Worm (Caenorhabditis elegans) whole organism, young adult: ENCODE results near the gene elt-4.

Source experiments
- Y67H2A.10 ChIP-seq: fragments of 200-800 bp; sonication (Bioruptor generic); conservative IDR thresholded peaks from 2 replicates; pipeline ENCODE4 v1.3.6; 2022; ENCODE audit warnings: missing genetic modification reagents, missing genetic modification characterization, missing compliant biosample characterization
- cebp-2 ChIP-seq: fragments of 200-800 bp; sonication (Bioruptor generic); IDR thresholded peaks from 2 replicates; pipeline ENCODE4 v1.3.6; 2022; ENCODE audit warnings: missing genetic modification characterization, missing compliant biosample characterization
- chd-7 ChIP-seq: sonication (generic microtip); optimal IDR thresholded peaks from 2 replicates; lab custom pipeline; 2016; ENCODE audit warnings: mild to moderate bottlenecking, missing genetic modification characterization, moderate library complexity, missing compliant biosample characterization
- lsy-27 ChIP-seq: sonication (generic microtip); optimal IDR thresholded peaks from 2 replicates; lab custom pipeline; 2017; ENCODE audit warnings: missing genetic modification characterization, mild to moderate bottlenecking, missing compliant biosample characterization, antibody characterized with exemption, missing genotype, borderline replicate concordance; ENCODE audit not compliant: insufficient read depth
- pha-4 ChIP-seq: fragments of 150-350 bp; sonication (generic microtip); optimal IDR thresholded peaks from 2 replicates; lab custom pipeline; 2014; ENCODE audit warnings: missing biosample characterization, missing genetic modification reagents, missing genetic modification characterization

ce11 chrX:10485300-10485755 lies 10.0 kb downstream of the elt-4 start, which contains the start of gene C33D3.3:
- no peak for TF ChIP-seq chd-7 (tag; lab: Kevin White, UChicago)
- no peak for TF ChIP-seq pha-4 (tag; lab: Kevin White, UChicago)
- no peak for TF ChIP-seq Y67H2A.10 (GFP tag; lab: Robert Waterston, UW)
- no peak for TF ChIP-seq lsy-27
- TF ChIP-seq cebp-2 (GFP tag; lab: Robert Waterston, UW): no peak
